Worm (Caenorhabditis elegans) whole organism, dauer: ENCODE data around the gene C36C5.4.

ENCODE experiments used
- unc-62 ChIP-seq: sonication (generic microtip); optimal IDR thresholded peaks from 2 replicates; lab custom pipeline; 2017; ENCODE audit warnings: missing biosample characterization, missing genetic modification reagents, missing genetic modification characterization

C36C5.4 gene

DNA sequence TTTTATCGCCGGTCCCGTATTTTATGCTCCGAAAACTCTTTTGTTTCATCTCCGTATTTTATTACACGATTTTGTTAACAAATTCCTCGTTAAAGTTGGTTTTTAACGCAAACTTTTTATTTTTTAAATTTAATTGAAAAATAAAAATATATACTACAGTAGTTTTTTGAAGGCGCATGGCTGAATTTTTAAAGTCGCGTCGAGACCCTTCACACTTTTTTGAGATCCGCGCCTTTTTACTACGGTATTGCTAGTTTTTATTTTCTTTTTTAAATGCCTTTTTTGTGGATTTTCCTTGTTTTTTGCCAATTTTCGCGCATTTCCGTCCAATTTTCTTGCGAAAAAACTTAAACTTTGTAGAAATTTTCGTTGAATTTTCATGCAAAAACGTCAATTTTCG, 38.1 kb downstream of the C36C5.4 start:
- TF ChIP-seq unc-62 (GFP tag; lab: Kevin White, UChicago), result no peak

DNA sequence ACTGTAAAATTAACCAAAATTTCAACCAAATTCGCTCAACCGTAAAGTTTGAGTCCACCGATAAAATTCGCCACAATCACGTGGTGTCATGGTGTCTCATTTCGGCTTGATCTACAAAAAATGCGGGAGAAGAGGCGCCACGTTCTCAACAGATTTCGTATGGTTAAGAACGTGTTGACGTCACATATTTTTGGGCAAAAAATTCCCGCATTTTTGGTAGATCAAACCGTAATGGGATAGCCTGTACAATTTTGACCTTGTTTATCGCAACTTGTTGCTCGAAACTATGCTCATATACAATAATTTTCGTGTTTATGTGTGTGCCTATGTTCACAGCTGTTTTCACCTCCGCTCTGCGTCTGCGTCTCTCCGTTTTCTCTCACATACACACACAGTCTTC, 42.6 kb downstream of the C36C5.4 start:
- TF ChIP-seq unc-62 (GFP tag; lab: Kevin White, UChicago), result no peak

DNA sequence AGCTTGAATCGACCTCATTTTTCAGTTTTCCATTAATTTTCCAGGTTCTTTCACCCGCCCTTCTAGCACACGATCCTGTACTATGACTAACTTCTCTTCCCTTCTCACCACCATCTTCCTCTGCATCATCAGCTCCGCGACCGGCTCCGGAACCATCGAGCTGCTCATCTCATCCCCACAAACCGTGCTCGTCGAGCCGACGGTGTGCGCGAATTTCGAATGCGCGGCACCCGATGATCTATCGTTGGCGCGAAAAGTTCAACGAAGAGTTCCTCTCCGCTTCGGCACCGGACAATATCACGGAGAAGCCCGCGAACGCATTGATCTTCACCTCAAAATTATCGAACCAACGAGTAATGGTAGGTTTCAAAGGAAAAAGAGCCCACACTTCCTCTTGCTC, 43.8 kb downstream of the C36C5.4 start, which contains the start of gene apx-1:
TSS of gene apx-1 (plus strand) at position 50 of the 400 bp plus-strand sequence.
- no peak for TF ChIP-seq unc-62 (GFP tag; lab: Kevin White, UChicago)
